Worm (Caenorhabditis elegans): ENCODE measurements around the gene irld-18.

Gene irld-18

ce11 chrIV:14622109-14622508, 41.3 kb upstream of the irld-18 start (continued):
- TF ChIP-seq efl-1 (optimal IDR thresholded peaks at IDR 0.05) (peak in 1 of 2 experiments; percentile 3), efl-1 (GFP tag; optimal IDR thresholded peaks at IDR 0.05 in 1 of 2) (peak in 1 of 2 experiments; percentile 19), hlh-4 (tag; optimal IDR thresholded peaks at IDR 0.05) (peak; percentile 88), lin-39 (tag; optimal IDR thresholded peaks at IDR 0.05) (no peak), fkh-8 (tag; optimal IDR thresholded peaks at IDR 0.05) (peak; percentile 94), unc-62 (GFP tag; optimal IDR thresholded peaks at IDR 0.05) (no peak), F16B12.6 (tag; optimal IDR thresholded peaks at IDR 0.05) (no peak)

- peak; percentile 77 for TF ChIP-seq nhr-71 (tag; optimal IDR thresholded peaks at IDR 0.05)
- no peak for TF ChIP-seq nhr-11 (tag; optimal IDR thresholded peaks at IDR 0.05)
- TF ChIP-seq lin-14 (GFP tag; optimal IDR thresholded peaks at IDR 0.05): peak; percentile 2
- peak; percentile 81 for TF ChIP-seq fkh-8 (tag; optimal IDR thresholded peaks at IDR 0.05)
- TF ChIP-seq nhr-47 (tag; optimal IDR thresholded peaks at IDR 0.05): peak; percentile 33
- no peak for TF ChIP-seq aha-1 (tag; optimal IDR thresholded peaks at IDR 0.05)
- no peak for TF ChIP-seq zip-4 (GFP tag; optimal IDR thresholded peaks at IDR 0.05)
- TF ChIP-seq fkh-4 (tag; optimal IDR thresholded peaks at IDR 0.05; ENCODE audit: borderline replicate concordance): no peak
- TF ChIP-seq swsn-7 (tag; optimal IDR thresholded peaks at IDR 0.05): no peak
- TF ChIP-seq unc-86 (tag; optimal IDR thresholded peaks at IDR 0.05): no peak
- no peak for TF ChIP-seq nhr-237 (tag; optimal IDR thresholded peaks at IDR 0.05)
- TF ChIP-seq C16A3.4 (tag; optimal IDR thresholded peaks at IDR 0.05): no peak
- TF ChIP-seq nhr-20 (tag; optimal IDR thresholded peaks at IDR 0.05): peak; percentile 34
- TF ChIP-seq pax-3 (tag; optimal IDR thresholded peaks at IDR 0.05): peak; percentile 54
- TF ChIP-seq ceh-8 (GFP tag; optimal IDR thresholded peaks at IDR 0.05): peak; percentile 44
- no peak for TF ChIP-seq xbp-1 (tag; optimal IDR thresholded peaks at IDR 0.05)
- TF ChIP-seq ces-1 (GFP tag; optimal IDR thresholded peaks at IDR 0.05): no peak
- TF ChIP-seq nhr-76 (tag; optimal IDR thresholded peaks at IDR 0.05): no peak
- TF ChIP-seq hlh-4 (tag; optimal IDR thresholded peaks at IDR 0.05): no peak
- no peak for TF ChIP-seq nhr-12 (tag; optimal IDR thresholded peaks at IDR 0.05)
- peak; percentile 4 for TF ChIP-seq fkh-10 (GFP tag; optimal IDR thresholded peaks at IDR 0.05)
- peak; percentile 72 for TF ChIP-seq dsc-1 (tag; optimal IDR thresholded peaks at IDR 0.05)
- TF ChIP-seq efl-1 (optimal IDR thresholded peaks at IDR 0.05): no peak
- peak in 1 of 2 experiments; percentile 19 for TF ChIP-seq efl-1 (GFP tag; optimal IDR thresholded peaks at IDR 0.05 in 1 of 2)
- TF ChIP-seq aly-2 (tag; optimal IDR thresholded peaks at IDR 0.05): no peak
- no peak for TF ChIP-seq mep-1 (tag; optimal IDR thresholded peaks at IDR 0.05)
Observed at ce11 chrIV:14621117-14621516, 40.3 kb upstream of the irld-18 start.

ce11 chrIV:14620543-14620942, 39.7 kb upstream of the irld-18 start:
- TF ChIP-seq nhr-47 (tag; optimal IDR thresholded peaks at IDR 0.05) (peak; percentile 38), mep-1 (tag; optimal IDR thresholded peaks at IDR 0.05) (peak; percentile 46), ztf-4 (tag; optimal IDR thresholded peaks at IDR 0.05) (no peak), skn-1 (tag; optimal IDR thresholded peaks at IDR 0.05) (peak; percentile 49), egl-13 (tag; optimal IDR thresholded peaks at IDR 0.05) (no peak), fkh-8 (tag; optimal IDR thresholded peaks at IDR 0.05) (peak; percentile 56), nhr-237 (tag; optimal IDR thresholded peaks at IDR 0.05) (no peak), nhr-77 (tag; optimal IDR thresholded peaks at IDR 0.05) (peak; percentile 33), jun-1 (tag; optimal IDR thresholded peaks at IDR 0.05) (peak; percentile 59), ceh-63 (GFP tag; optimal IDR thresholded peaks at IDR 0.05) (no peak), efl-1 (optimal IDR thresholded peaks at IDR 0.05) (peak; percentile 49 to 60), efl-1 (GFP tag; optimal IDR thresholded peaks at IDR 0.05 in 1 of 2) (peak in 1 of 2 experiments; percentile 6), swsn-7 (tag; optimal IDR thresholded peaks at IDR 0.05) (peak; percentile 50), lin-14 (GFP tag; optimal IDR thresholded peaks at IDR 0.05) (peak; percentile 86), snpc-4 (tag; optimal IDR thresholded peaks at IDR 0.05) (peak; percentile 11), zip-4 (GFP tag; optimal IDR thresholded peaks at IDR 0.05) (peak; percentile 4), lin-35 (GFP tag; optimal IDR thresholded peaks at IDR 0.05) (peak; percentile 39 to 42), mdl-1 (tag; optimal IDR thresholded peaks at IDR 0.05) (peak in 1 of 2 experiments; percentile 78), dpl-1 (GFP tag; optimal IDR thresholded peaks at IDR 0.05) (peak in 1 of 3 experiments; percentile 2), ceh-82 (tag; optimal IDR thresholded peaks at IDR 0.05) (peak in 2 of 3 experiments; percentile 43 to 81), pax-3 (tag; optimal IDR thresholded peaks at IDR 0.05) (no peak), nhr-19 (GFP tag; conservative IDR thresholded peaks at IDR 0.05) (peak; percentile 42), lsy-2 (tag; optimal IDR thresholded peaks at IDR 0.05) (peak; percentile 48 to 63), fkh-4 (tag; optimal IDR thresholded peaks at IDR 0.05; ENCODE audit: borderline replicate concordance) (no peak), isw-1 (GFP tag; IDR thresholded peaks at IDR 0.05) (no peak), rnt-1 (tag; optimal IDR thresholded peaks at IDR 0.05) (peak; percentile 23), nhr-85 (tag) (no peak), sox-4 (tag; optimal IDR thresholded peaks at IDR 0.05) (no peak), tlp-1 (tag; optimal IDR thresholded peaks at IDR 0.05) (no peak), unc-30 (tag; optimal IDR thresholded peaks at IDR 0.05) (no peak), C34B4.2 (tag; optimal IDR thresholded peaks at IDR 0.05) (no peak)
